Fruit fly (Drosophila melanogaster) whole organism, adult: ENCODE results near the gene CG6287.

ENCODE experiments used
- CG11617 ChIP-seq: fragments of 200-800 bp; sonication (Bioruptor generic); optimal IDR thresholded peaks from 2 replicates; lab custom pipeline; 2017; ENCODE audit warnings: mild to moderate bottlenecking, missing biosample characterization, missing genetic modification reagents, missing genetic modification characterization
- CG12768 ChIP-seq: fragments of 200-800 bp; sonication (Bioruptor generic); optimal IDR thresholded peaks from 2 replicates; lab custom pipeline; 2017; ENCODE audit warnings: missing biosample characterization, missing genetic modification characterization, mild to moderate bottlenecking, moderate library complexity, missing genetic modification reagents
- CG14711 ChIP-seq: fragments of 200-800 bp; sonication (Bioruptor generic); optimal IDR thresholded peaks from 2 replicates; lab custom pipeline; 2018; ENCODE audit warnings: missing biosample characterization, mild to moderate bottlenecking, missing genetic modification characterization, moderate library complexity
- CG1620 ChIP-seq: fragments of 200-800 bp; sonication (Bioruptor generic); optimal IDR thresholded peaks from 2 replicates; lab custom pipeline; 2016; ENCODE audit warnings: missing biosample characterization, missing genetic modification characterization
- CG33017 ChIP-seq: fragments of 200-800 bp; sonication (Bioruptor generic); optimal IDR thresholded peaks from 2 replicates; lab custom pipeline; 2018; ENCODE audit warnings: missing biosample characterization, mild to moderate bottlenecking, missing genetic modification characterization, moderate library complexity
- CG5204 ChIP-seq: fragments of 200-800 bp; sonication (Bioruptor generic); optimal IDR thresholded peaks from 2 replicates; lab custom pipeline; 2016; ENCODE audit warnings: missing biosample characterization, missing genetic modification characterization
- CG7045 ChIP-seq: fragments of 200-800 bp; sonication (Bioruptor generic); optimal IDR thresholded peaks from 2 replicates; lab custom pipeline; 2017; ENCODE audit warnings: missing biosample characterization, mild to moderate bottlenecking, missing genetic modification characterization
- CG7101 ChIP-seq: fragments of 200-800 bp; sonication (Bioruptor generic); optimal IDR thresholded peaks from 2 replicates; lab custom pipeline; 2018; ENCODE audit warnings: missing biosample characterization, mild to moderate bottlenecking, missing genetic modification characterization, moderate library complexity
- Clk ChIP-seq: fragments of 200-800 bp; sonication (Bioruptor generic); optimal IDR thresholded peaks from 2 replicates; lab custom pipeline; 2017; ENCODE audit warnings: missing biosample characterization, missing genetic modification characterization
- Crg-1 ChIP-seq: fragments of 200-800 bp; sonication (Bioruptor generic); optimal IDR thresholded peaks from 2 replicates; lab custom pipeline; 2016; ENCODE audit warnings: missing biosample characterization, missing genetic modification characterization
- Hr96 ChIP-seq: fragments of 200-800 bp; sonication (Bioruptor generic); optimal IDR thresholded peaks from 2 replicates; lab custom pipeline; 2016; ENCODE audit warnings: missing biosample characterization, missing genetic modification characterization
- Mnt ChIP-seq: fragments of 200-800 bp; sonication (Bioruptor generic); optimal IDR thresholded peaks from 2 replicates; lab custom pipeline; 2016; ENCODE audit warnings: missing biosample characterization, mild to moderate bottlenecking, missing genetic modification characterization
- bab1 ChIP-seq: fragments of 200-800 bp; sonication (Bioruptor generic); optimal IDR thresholded peaks from 3 replicates; lab custom pipeline; 2019; ENCODE audit warnings: missing biosample characterization, mild to moderate bottlenecking, missing genetic modification characterization, moderate library complexity
- cic ChIP-seq: fragments of 200-800 bp; sonication (Bioruptor generic); optimal IDR thresholded peaks from 2 replicates; lab custom pipeline; 2017; ENCODE audit warnings: missing biosample characterization, mild to moderate bottlenecking, missing genetic modification characterization, moderate library complexity
- cnc ChIP-seq, 2 experiments: fragments of >200 bp; optimal IDR thresholded peaks; 2 replicates each; lab custom pipeline; 2017
- kay ChIP-seq: fragments of 200-800 bp; sonication (Bioruptor generic); peaks from one replicate; lab custom pipeline; 2016; ENCODE audit warnings: missing biosample characterization, missing genetic modification characterization, borderline replicate concordance
- ovo ChIP-seq: fragments of 200-800 bp; sonication (Bioruptor generic); optimal IDR thresholded peaks from 2 replicates; lab custom pipeline; 2016; ENCODE audit warnings: missing biosample characterization, missing genetic modification characterization
- pad ChIP-seq: fragments of 200-800 bp; sonication (Bioruptor generic); optimal IDR thresholded peaks from 3 replicates; lab custom pipeline; 2017; ENCODE audit warnings: missing biosample characterization, missing genetic modification characterization, mild to moderate bottlenecking, moderate library complexity, missing genetic modification reagents
- tj ChIP-seq: fragments of 200-800 bp; sonication (Bioruptor generic); optimal IDR thresholded peaks from 3 replicates; lab custom pipeline; 2017; ENCODE audit warnings: missing biosample characterization, mild to moderate bottlenecking, missing genetic modification characterization, moderate library complexity
- toe ChIP-seq: fragments of 200-800 bp; sonication (Bioruptor generic); optimal IDR thresholded peaks from 2 replicates; lab custom pipeline; 2016; ENCODE audit warnings: missing biosample characterization, missing genetic modification characterization

The CG6287 gene

DNA sequence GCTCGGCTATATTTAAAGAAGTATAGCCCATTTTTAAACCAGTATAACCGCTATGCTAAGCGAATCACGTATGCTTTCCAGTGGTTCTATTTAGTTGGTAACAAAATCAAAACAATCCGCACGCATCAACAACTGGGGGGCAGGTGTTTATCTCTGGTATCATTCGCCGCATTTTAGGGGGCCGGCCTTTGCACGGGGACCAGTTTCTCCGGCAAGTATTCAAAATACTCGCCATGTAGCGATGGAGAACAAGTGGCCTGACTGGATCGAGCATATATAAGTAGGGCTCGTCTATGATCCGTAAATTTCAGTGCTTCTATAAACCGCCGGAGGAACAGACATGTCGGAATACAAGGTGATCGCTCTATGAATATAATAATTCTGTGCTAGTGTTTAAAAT is 19.4 kb downstream of the CG6287 start, which contains the start of gene hgo:
Gene hgo, plus strand, starts transcription at position 301 of the 400 bp plus-strand sequence.
- TF ChIP-seq CG11617 (GFP tag; lab: Kevin White, UChicago): no peak
- no peak for TF ChIP-seq Hr96
- no peak for TF ChIP-seq CG33017
- TF ChIP-seq CG5204 (GFP tag; lab: Kevin White, UChicago): no peak
- TF ChIP-seq pad (GFP tag; lab: Kevin White, UChicago): no peak
- TF ChIP-seq CG7045 (GFP tag; lab: Kevin White, UChicago): no peak
- TF ChIP-seq CG7101 (tag; lab: Kevin White, UChicago): no peak
- TF ChIP-seq tj (GFP tag; lab: Kevin White, UChicago): no peak
- no peak for TF ChIP-seq CG12768
- TF ChIP-seq Clk: no peak
- no peak for TF ChIP-seq cnc (optimal IDR thresholded peaks at IDR 0.05; lab: Kevin White, UChicago)
- TF ChIP-seq kay (GFP tag; lab: Kevin White, UChicago): no peak
- TF ChIP-seq CG14711 (tag; lab: Kevin White, UChicago): no peak
- no peak for TF ChIP-seq bab1 (GFP tag; lab: Kevin White, UChicago)
- no peak for TF ChIP-seq CG1620 (GFP tag; lab: Kevin White, UChicago)
- TF ChIP-seq toe (GFP tag; lab: Kevin White, UChicago): no peak
- TF ChIP-seq Crg-1: no peak
- no peak for TF ChIP-seq cic
- no peak for TF ChIP-seq ovo (GFP tag; lab: Kevin White, UChicago)
- no peak for TF ChIP-seq Mnt (GFP tag; lab: Kevin White, UChicago)

DNA sequence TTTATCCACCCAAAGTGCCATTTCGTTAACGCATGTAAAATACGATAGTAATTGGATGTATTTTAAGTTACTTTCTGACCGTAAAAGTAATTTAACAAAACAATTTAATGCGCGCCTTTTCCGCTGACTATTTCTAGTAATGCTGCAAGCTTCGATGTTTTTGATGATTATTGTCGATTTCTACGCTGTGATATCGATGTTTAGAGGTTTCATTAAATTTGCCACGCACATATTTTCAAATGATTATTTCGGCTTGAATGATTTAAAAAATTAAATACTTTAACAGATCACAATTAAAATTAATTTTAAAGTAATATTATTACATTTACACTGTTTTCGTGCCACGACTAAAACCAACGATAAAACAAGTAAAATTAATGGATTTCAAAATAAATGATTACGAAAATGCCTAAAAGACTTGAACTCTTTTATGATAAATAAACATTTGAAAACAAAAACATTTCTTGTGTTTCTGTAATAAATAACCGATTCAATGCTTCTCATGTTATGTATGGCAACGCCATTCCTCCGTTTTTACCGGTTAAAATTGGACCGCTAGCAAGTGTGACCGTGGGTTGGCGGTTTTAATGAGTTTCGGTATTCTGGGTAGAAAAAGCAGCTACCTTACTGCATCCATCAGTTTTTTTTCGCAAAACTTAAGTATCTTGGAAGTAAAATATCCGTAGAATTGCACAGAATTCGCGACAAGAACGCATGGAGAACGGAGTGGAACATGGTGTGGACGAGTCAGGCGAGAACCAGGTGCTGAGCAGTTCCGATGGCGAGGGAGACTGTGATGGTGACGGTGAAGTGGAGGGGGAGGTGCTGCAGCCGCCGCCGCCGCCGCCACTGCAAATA is 25.1 kb downstream of the CG6287 start, which contains the start of the genes RfC38 and CG4751:
Gene RfC38, minus strand, starts transcription at position 495 of the 858 bp plus-strand sequence.
Gene CG4751, plus strand, starts transcription at position 587 of the 858 bp plus-strand sequence.
- TF ChIP-seq CG7045 (GFP tag; lab: Kevin White, UChicago) (no peak), bab1 (GFP tag; lab: Kevin White, UChicago) (peak; percentile 10), toe (GFP tag; lab: Kevin White, UChicago) (peak; percentile 15), CG14711 (tag; lab: Kevin White, UChicago) (no peak), cic (no peak), kay (GFP tag; lab: Kevin White, UChicago) (peak; percentile 74), CG11617 (GFP tag; lab: Kevin White, UChicago) (peak; percentile 37), cnc (optimal IDR thresholded peaks at IDR 0.05; lab: Kevin White, UChicago) (no peak), CG7101 (tag; lab: Kevin White, UChicago) (peak; percentile 19), CG33017 (no peak), Clk (no peak), Crg-1 (no peak), Mnt (GFP tag; lab: Kevin White, UChicago) (no peak), CG1620 (GFP tag; lab: Kevin White, UChicago) (no peak), ovo (GFP tag; lab: Kevin White, UChicago) (peak; percentile 46), pad (GFP tag; lab: Kevin White, UChicago) (no peak)

- TF ChIP-seq CG14711 (tag; lab: Kevin White, UChicago) (peak; percentile 77), Mnt (GFP tag; lab: Kevin White, UChicago) (peak; percentile 99), CG5204 (GFP tag; lab: Kevin White, UChicago) (no peak), toe (GFP tag; lab: Kevin White, UChicago) (no peak), ovo (GFP tag; lab: Kevin White, UChicago) (peak; percentile 54), Hr96 (peak; percentile 82), cic (peak; percentile 13), Clk (no peak), CG7101 (tag; lab: Kevin White, UChicago) (peak; percentile 86), bab1 (GFP tag; lab: Kevin White, UChicago) (peak; percentile 86), CG1620 (GFP tag; lab: Kevin White, UChicago) (peak; percentile 87), cnc (optimal IDR thresholded peaks at IDR 0.05; lab: Kevin White, UChicago) (no peak), pad (GFP tag; lab: Kevin White, UChicago) (peak; percentile 66), CG7045 (GFP tag; lab: Kevin White, UChicago) (peak; percentile 30), Crg-1 (peak; percentile 89), CG12768 (peak; percentile 80), CG11617 (GFP tag; lab: Kevin White, UChicago) (peak; percentile 78), tj (GFP tag; lab: Kevin White, UChicago) (peak; percentile 44), CG33017 (peak; percentile 74), kay (GFP tag; lab: Kevin White, UChicago) (no peak)
Measured at dm6 chr2L:11123499-11123898, 32.0 kb downstream of the CG6287 start, which contains the start of the genes Csl4 and Nup160. Gene Csl4 (minus strand): TSS chr2L:11123567. Gene Nup160 (plus strand): TSS chr2L:11123777.

dm6 chr2L:11121614-11122013 is 33.9 kb downstream of the CG6287 start, which contains the start of gene Dnaaf4:
Gene Dnaaf4 (minus strand): TSS chr2L:11121714.
- TF ChIP-seq CG14711 (tag; lab: Kevin White, UChicago): no peak
- no peak for TF ChIP-seq CG1620 (GFP tag; lab: Kevin White, UChicago)
- no peak for TF ChIP-seq CG5204 (GFP tag; lab: Kevin White, UChicago)
- no peak for TF ChIP-seq cnc (optimal IDR thresholded peaks at IDR 0.05; lab: Kevin White, UChicago)
- no peak for TF ChIP-seq CG11617 (GFP tag; lab: Kevin White, UChicago)
- no peak for TF ChIP-seq bab1 (GFP tag; lab: Kevin White, UChicago)
- no peak for TF ChIP-seq Clk
- no peak for TF ChIP-seq CG7045 (GFP tag; lab: Kevin White, UChicago)
- no peak for TF ChIP-seq CG7101 (tag; lab: Kevin White, UChicago)
- no peak for TF ChIP-seq CG33017
- TF ChIP-seq Mnt (GFP tag; lab: Kevin White, UChicago): no peak
- TF ChIP-seq Crg-1: no peak
- TF ChIP-seq kay (GFP tag; lab: Kevin White, UChicago): no peak
- TF ChIP-seq cic: no peak
- TF ChIP-seq pad (GFP tag; lab: Kevin White, UChicago): no peak
